Fruit fly (Drosophila melanogaster) whole organism, adult: Measurements from ENCODE around the gene CG31099.

ENCODE experiments used
- CG11617 ChIP-seq: fragments of 200-800 bp; sonication (Bioruptor generic); optimal IDR thresholded peaks from 2 replicates; lab custom pipeline; 2017; ENCODE audit warnings: mild to moderate bottlenecking, missing biosample characterization, missing genetic modification reagents, missing genetic modification characterization
- CG12768 ChIP-seq: fragments of 200-800 bp; sonication (Bioruptor generic); optimal IDR thresholded peaks from 2 replicates; lab custom pipeline; 2017; ENCODE audit warnings: missing biosample characterization, missing genetic modification characterization, mild to moderate bottlenecking, moderate library complexity, missing genetic modification reagents
- CG14711 ChIP-seq: fragments of 200-800 bp; sonication (Bioruptor generic); optimal IDR thresholded peaks from 2 replicates; lab custom pipeline; 2018; ENCODE audit warnings: missing biosample characterization, mild to moderate bottlenecking, missing genetic modification characterization, moderate library complexity
- CG1620 ChIP-seq: fragments of 200-800 bp; sonication (Bioruptor generic); optimal IDR thresholded peaks from 2 replicates; lab custom pipeline; 2016; ENCODE audit warnings: missing biosample characterization, missing genetic modification characterization
- CG33017 ChIP-seq: fragments of 200-800 bp; sonication (Bioruptor generic); optimal IDR thresholded peaks from 2 replicates; lab custom pipeline; 2018; ENCODE audit warnings: missing biosample characterization, mild to moderate bottlenecking, missing genetic modification characterization, moderate library complexity
- CG5204 ChIP-seq: fragments of 200-800 bp; sonication (Bioruptor generic); optimal IDR thresholded peaks from 2 replicates; lab custom pipeline; 2016; ENCODE audit warnings: missing biosample characterization, missing genetic modification characterization
- CG7045 ChIP-seq: fragments of 200-800 bp; sonication (Bioruptor generic); optimal IDR thresholded peaks from 2 replicates; lab custom pipeline; 2017; ENCODE audit warnings: missing biosample characterization, mild to moderate bottlenecking, missing genetic modification characterization
- CG7101 ChIP-seq: fragments of 200-800 bp; sonication (Bioruptor generic); optimal IDR thresholded peaks from 2 replicates; lab custom pipeline; 2018; ENCODE audit warnings: missing biosample characterization, mild to moderate bottlenecking, missing genetic modification characterization, moderate library complexity
- Clk ChIP-seq: fragments of 200-800 bp; sonication (Bioruptor generic); optimal IDR thresholded peaks from 2 replicates; lab custom pipeline; 2017; ENCODE audit warnings: missing biosample characterization, missing genetic modification characterization
- Crg-1 ChIP-seq: fragments of 200-800 bp; sonication (Bioruptor generic); optimal IDR thresholded peaks from 2 replicates; lab custom pipeline; 2016; ENCODE audit warnings: missing biosample characterization, missing genetic modification characterization
- Hr96 ChIP-seq: fragments of 200-800 bp; sonication (Bioruptor generic); optimal IDR thresholded peaks from 2 replicates; lab custom pipeline; 2016; ENCODE audit warnings: missing biosample characterization, missing genetic modification characterization
- Mnt ChIP-seq: fragments of 200-800 bp; sonication (Bioruptor generic); optimal IDR thresholded peaks from 2 replicates; lab custom pipeline; 2016; ENCODE audit warnings: missing biosample characterization, mild to moderate bottlenecking, missing genetic modification characterization
- bab1 ChIP-seq: fragments of 200-800 bp; sonication (Bioruptor generic); optimal IDR thresholded peaks from 3 replicates; lab custom pipeline; 2019; ENCODE audit warnings: missing biosample characterization, mild to moderate bottlenecking, missing genetic modification characterization, moderate library complexity
- cic ChIP-seq: fragments of 200-800 bp; sonication (Bioruptor generic); optimal IDR thresholded peaks from 2 replicates; lab custom pipeline; 2017; ENCODE audit warnings: missing biosample characterization, mild to moderate bottlenecking, missing genetic modification characterization, moderate library complexity
- cnc ChIP-seq, 2 experiments: fragments of >200 bp; optimal IDR thresholded peaks; 2 replicates each; lab custom pipeline; 2017
- kay ChIP-seq: fragments of 200-800 bp; sonication (Bioruptor generic); peaks from one replicate; lab custom pipeline; 2016; ENCODE audit warnings: missing biosample characterization, missing genetic modification characterization, borderline replicate concordance
- ovo ChIP-seq: fragments of 200-800 bp; sonication (Bioruptor generic); optimal IDR thresholded peaks from 2 replicates; lab custom pipeline; 2016; ENCODE audit warnings: missing biosample characterization, missing genetic modification characterization
- pad ChIP-seq: fragments of 200-800 bp; sonication (Bioruptor generic); optimal IDR thresholded peaks from 3 replicates; lab custom pipeline; 2017; ENCODE audit warnings: missing biosample characterization, missing genetic modification characterization, mild to moderate bottlenecking, moderate library complexity, missing genetic modification reagents
- tj ChIP-seq: fragments of 200-800 bp; sonication (Bioruptor generic); optimal IDR thresholded peaks from 3 replicates; lab custom pipeline; 2017; ENCODE audit warnings: missing biosample characterization, mild to moderate bottlenecking, missing genetic modification characterization, moderate library complexity
- toe ChIP-seq: fragments of 200-800 bp; sonication (Bioruptor generic); optimal IDR thresholded peaks from 2 replicates; lab custom pipeline; 2016; ENCODE audit warnings: missing biosample characterization, missing genetic modification characterization

The CG31099 gene

dm6 chr3R:25283209-25283670 is 27.5 kb downstream of the CG31099 start, which contains the start of gene CG31300:
Gene CG31300 (plus strand): TSS chr3R:25283620.
- TF ChIP-seq CG7101 (tag; lab: Kevin White, UChicago) (peak; percentile 14), bab1 (GFP tag; lab: Kevin White, UChicago) (no peak), CG14711 (tag; lab: Kevin White, UChicago) (peak; percentile 33), Hr96 (GFP tag; lab: Kevin White, UChicago) (no peak), tj (GFP tag; lab: Kevin White, UChicago) (no peak), CG12768 (GFP tag; lab: Kevin White, UChicago) (peak; percentile 3), toe (GFP tag; lab: Kevin White, UChicago) (no peak), CG1620 (GFP tag; lab: Kevin White, UChicago) (no peak), pad (no peak), CG11617 (GFP tag; lab: Kevin White, UChicago) (no peak), Mnt (GFP tag; lab: Kevin White, UChicago) (no peak), cic (peak; percentile 65), CG5204 (GFP tag; lab: Kevin White, UChicago) (no peak), Crg-1 (GFP tag; lab: Kevin White, UChicago) (no peak), cnc (optimal IDR thresholded peaks at IDR 0.05; lab: Kevin White, UChicago) (no peak)

dm6 chr3R:25281165-25281564 is 29.6 kb downstream of the CG31099 start, which contains the start of gene CG11892:
Gene CG11892 (plus strand): TSS chr3R:25281548.
- TF ChIP-seq CG11617 (GFP tag; lab: Kevin White, UChicago) (peak; percentile 82), tj (GFP tag; lab: Kevin White, UChicago) (peak; percentile 39), CG7101 (tag; lab: Kevin White, UChicago) (peak; percentile 87), Clk (GFP tag; lab: Kevin White, UChicago) (peak; percentile 72), CG33017 (tag; lab: Kevin White, UChicago) (peak; percentile 89), pad (peak; percentile 68), cic (peak; percentile 93), Mnt (GFP tag; lab: Kevin White, UChicago) (peak; percentile 67), Hr96 (GFP tag; lab: Kevin White, UChicago) (no peak), Crg-1 (GFP tag; lab: Kevin White, UChicago) (peak; percentile 20), CG12768 (GFP tag; lab: Kevin White, UChicago) (peak; percentile 89), toe (GFP tag; lab: Kevin White, UChicago) (no peak), CG1620 (GFP tag; lab: Kevin White, UChicago) (no peak), CG14711 (tag; lab: Kevin White, UChicago) (peak; percentile 64), CG7045 (GFP tag; lab: Kevin White, UChicago) (peak; percentile 93), CG5204 (GFP tag; lab: Kevin White, UChicago) (peak; percentile 28), bab1 (GFP tag; lab: Kevin White, UChicago) (no peak), kay (GFP tag; lab: Kevin White, UChicago) (peak; percentile 93), cnc (optimal IDR thresholded peaks at IDR 0.05; lab: Kevin White, UChicago) (no peak), ovo (GFP tag; lab: Kevin White, UChicago) (peak; percentile 30)

- TF ChIP-seq CG12768 (GFP tag; lab: Kevin White, UChicago) (peak; percentile 53), CG11617 (GFP tag; lab: Kevin White, UChicago) (no peak), ovo (GFP tag; lab: Kevin White, UChicago) (peak; percentile 23), Clk (GFP tag; lab: Kevin White, UChicago) (no peak), cic (peak; percentile 65), CG5204 (GFP tag; lab: Kevin White, UChicago) (no peak), CG7101 (tag; lab: Kevin White, UChicago) (peak; percentile 57), CG33017 (tag; lab: Kevin White, UChicago) (peak; percentile 45), CG7045 (GFP tag; lab: Kevin White, UChicago) (peak; percentile 50), tj (GFP tag; lab: Kevin White, UChicago) (no peak), kay (GFP tag; lab: Kevin White, UChicago) (peak; percentile 90), Mnt (GFP tag; lab: Kevin White, UChicago) (peak; percentile 33)
These were observed 30.9 kb downstream of the CG31099 start, which contains the start of gene CG10514 for dm6 chr3R:25279796-25280350. Gene CG10514 (minus strand): TSS chr3R:25279846.

DNA sequence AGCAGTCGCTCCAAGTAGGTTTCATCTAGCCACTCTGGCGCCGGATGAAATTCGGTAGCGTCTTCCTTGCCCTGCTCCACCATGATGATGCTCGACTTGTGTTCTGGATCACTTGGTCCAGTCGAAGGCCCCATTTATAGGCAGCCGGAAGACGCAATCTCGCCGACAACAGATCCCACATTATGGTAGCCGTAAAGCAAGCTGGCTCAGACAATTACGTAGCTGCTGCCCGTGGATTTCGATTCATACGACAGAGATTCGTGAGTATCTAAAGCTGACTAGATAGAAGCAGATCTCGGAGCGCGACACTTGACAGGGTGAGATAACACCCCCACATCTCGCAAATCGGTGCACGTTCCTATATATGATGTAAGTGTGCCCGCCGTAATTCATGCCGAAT is 33.6 kb downstream of the CG31099 start, which contains the start of gene CG10513:
TSS of gene CG10513 (minus strand) at position 101 of the 400 bp plus-strand sequence.
- no peak for TF ChIP-seq Hr96 (GFP tag; lab: Kevin White, UChicago)
- TF ChIP-seq CG1620 (GFP tag; lab: Kevin White, UChicago) = no peak
- no peak for TF ChIP-seq CG14711 (tag; lab: Kevin White, UChicago)

DNA sequence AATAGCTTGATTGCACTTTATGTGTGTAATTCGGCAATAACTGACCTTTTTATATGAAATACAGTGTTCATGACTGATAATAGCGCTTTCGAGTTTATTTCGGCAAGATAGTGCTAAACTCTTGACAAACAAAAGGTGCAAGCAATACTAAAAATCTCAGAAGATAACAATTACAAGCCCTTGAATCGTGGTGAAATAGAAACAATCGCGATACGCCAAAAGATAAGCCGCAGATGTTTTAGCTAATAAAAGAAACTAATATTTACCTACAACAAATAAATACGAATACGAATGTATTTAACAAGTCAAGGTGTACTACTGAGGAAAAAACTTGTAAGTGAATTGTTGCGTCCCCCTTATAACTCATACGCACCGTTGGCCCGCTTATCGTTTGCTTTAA is 35.5 kb downstream of the CG31099 start:
- peak; percentile 11 for TF ChIP-seq Crg-1 (GFP tag; lab: Kevin White, UChicago)
- TF ChIP-seq CG7045 (GFP tag; lab: Kevin White, UChicago) = peak; percentile 80
- peak; percentile 62 for TF ChIP-seq CG11617 (GFP tag; lab: Kevin White, UChicago)
- no peak for TF ChIP-seq Hr96 (GFP tag; lab: Kevin White, UChicago)
- TF ChIP-seq CG33017 (tag; lab: Kevin White, UChicago) = peak; percentile 71
- peak; percentile 94 for TF ChIP-seq kay (GFP tag; lab: Kevin White, UChicago)
- no peak for TF ChIP-seq Clk (GFP tag; lab: Kevin White, UChicago)
- peak; percentile 34 for TF ChIP-seq CG5204 (GFP tag; lab: Kevin White, UChicago)
- TF ChIP-seq bab1 (GFP tag; lab: Kevin White, UChicago) = no peak
- TF ChIP-seq CG7101 (tag; lab: Kevin White, UChicago) = peak; percentile 65
- peak; percentile 44 for TF ChIP-seq pad
- peak; percentile 97 for TF ChIP-seq cic
- peak; percentile 19 for TF ChIP-seq Mnt (GFP tag; lab: Kevin White, UChicago)
- TF ChIP-seq CG1620 (GFP tag; lab: Kevin White, UChicago) = no peak
- TF ChIP-seq cnc (optimal IDR thresholded peaks at IDR 0.05; lab: Kevin White, UChicago) = no peak
- TF ChIP-seq CG12768 (GFP tag; lab: Kevin White, UChicago) = peak; percentile 58
- TF ChIP-seq ovo (GFP tag; lab: Kevin White, UChicago) = peak; percentile 20
- TF ChIP-seq CG14711 (tag; lab: Kevin White, UChicago) = peak; percentile 22
- TF ChIP-seq toe (GFP tag; lab: Kevin White, UChicago) = no peak
- TF ChIP-seq tj (GFP tag; lab: Kevin White, UChicago) = no peak
